Fruit fly (Drosophila melanogaster) whole organism, embryonic: ENCODE measurements around the gene RpL6.
A peak's percentile ranks its signal among the peaks of the same experiment; 100 is the strongest.

ENCODE experiments used
- B-H1 ChIP-seq: fragments of 200-800 bp; sonication (Bioruptor generic); IDR thresholded peaks from 3 replicates; pipeline ENCODE4 v1.3.6; 2022; ENCODE audit warnings: missing biosample characterization, missing genetic modification characterization
- CG11398 ChIP-seq: fragments of 200-800 bp; sonication (Bioruptor generic); optimal IDR thresholded peaks from 2 replicates; lab custom pipeline; 2016; ENCODE audit warnings: missing biosample characterization, missing genetic modification characterization
- CG12299 ChIP-seq: fragments of 200-800 bp; sonication (Bioruptor generic); optimal IDR thresholded peaks from 2 replicates; lab custom pipeline; 2018; ENCODE audit warnings: missing biosample characterization, mild to moderate bottlenecking, missing genetic modification characterization
- CG13123 ChIP-seq: fragments of 200-800 bp; sonication (Bioruptor generic); optimal IDR thresholded peaks from 2 replicates; lab custom pipeline; 2016; ENCODE audit warnings: missing biosample characterization, missing genetic modification characterization
- CG13424 ChIP-seq: fragments of 200-800 bp; sonication (Bioruptor generic); optimal IDR thresholded peaks from 2 replicates; lab custom pipeline; 2019; ENCODE audit warnings: missing biosample characterization, mild to moderate bottlenecking, missing genetic modification characterization, moderate library complexity
- CG16779 ChIP-seq: fragments of 200-800 bp; sonication (Bioruptor generic); IDR thresholded peaks from 2 replicates; pipeline ENCODE4 v1.3.6; 2022; ENCODE audit warnings: missing biosample characterization, missing genetic modification characterization
- CG16863 ChIP-seq: fragments of 200-800 bp; sonication (Bioruptor generic); optimal IDR thresholded peaks from 3 replicates; lab custom pipeline; 2016; ENCODE audit warnings: missing biosample characterization, missing genetic modification characterization
- CG17186 ChIP-seq: fragments of 200-800 bp; sonication (Bioruptor generic); optimal IDR thresholded peaks from 3 replicates; lab custom pipeline; 2017; ENCODE audit warnings: missing biosample characterization, missing genetic modification reagents, missing genetic modification characterization
- CG17328 ChIP-seq: fragments of 200-800 bp; sonication (Bioruptor generic); IDR thresholded peaks from 2 replicates; pipeline ENCODE4 v1.3.6; 2022; ENCODE audit warnings: missing biosample characterization, missing genetic modification characterization
- CG1832 ChIP-seq: fragments of 200-800 bp; sonication (Bioruptor generic); optimal IDR thresholded peaks from 2 replicates; lab custom pipeline; 2017; ENCODE audit warnings: missing biosample characterization, mild to moderate bottlenecking, missing genetic modification characterization, inconsistent platforms
- CG18764 ChIP-seq: fragments of 200-800 bp; sonication (Bioruptor generic); optimal IDR thresholded peaks from 3 replicates; lab custom pipeline; 2016; ENCODE audit warnings: missing biosample characterization, missing genetic modification characterization
- CG2120 ChIP-seq: fragments of 200-800 bp; sonication (Bioruptor generic); optimal IDR thresholded peaks from 3 replicates; lab custom pipeline; 2016; ENCODE audit warnings: missing biosample characterization, missing genetic modification characterization
- CG31388 ChIP-seq: fragments of 200-800 bp; sonication (Bioruptor generic); optimal IDR thresholded peaks from 2 replicates; lab custom pipeline; 2016; ENCODE audit warnings: missing biosample characterization, missing genetic modification characterization
- CG33557 ChIP-seq: fragments of 200-800 bp; sonication (Bioruptor generic); optimal IDR thresholded peaks from 2 replicates; lab custom pipeline; 2019; ENCODE audit warnings: missing biosample characterization, mild to moderate bottlenecking, missing genetic modification characterization, moderate library complexity
- CG4328 ChIP-seq: fragments of 200-800 bp; sonication (Bioruptor generic); optimal IDR thresholded peaks from 3 replicates; lab custom pipeline; 2017; ENCODE audit warnings: missing biosample characterization, missing genetic modification reagents, missing genetic modification characterization
- CG6765 ChIP-seq: fragments of 200-800 bp; sonication (Bioruptor generic); optimal IDR thresholded peaks from 3 replicates; lab custom pipeline; 2017; ENCODE audit warnings: missing biosample characterization, mild to moderate bottlenecking, missing genetic modification characterization
- CG7745 ChIP-seq: fragments of 200-800 bp; sonication (Bioruptor generic); optimal IDR thresholded peaks from 2 replicates; lab custom pipeline; 2018; ENCODE audit warnings: missing biosample characterization, mild to moderate bottlenecking, missing genetic modification characterization, moderate library complexity
- CG8359 ChIP-seq: fragments of 200-800 bp; sonication (Bioruptor generic); optimal IDR thresholded peaks from 2 replicates; lab custom pipeline; 2017; ENCODE audit warnings: missing biosample characterization, mild to moderate bottlenecking, missing genetic modification characterization, borderline replicate concordance
- CG8944 ChIP-seq: fragments of 200-800 bp; sonication (Bioruptor generic); optimal IDR thresholded peaks from 3 replicates; lab custom pipeline; 2016; ENCODE audit warnings: missing biosample characterization, missing genetic modification characterization
- D19B ChIP-seq: fragments of 200-800 bp; sonication (Bioruptor generic); optimal IDR thresholded peaks from 2 replicates; lab custom pipeline; 2017; ENCODE audit warnings: missing biosample characterization, mild to moderate bottlenecking, missing genetic modification characterization
- Doc3 ChIP-seq: fragments of 200-800 bp; sonication (Bioruptor generic); IDR thresholded peaks from 3 replicates; pipeline ENCODE4 v1.3.6; 2022; ENCODE audit warnings: missing biosample characterization, missing genetic modification characterization; ENCODE audit not compliant: partially characterized antibody
- Dref ChIP-seq: fragments of 200-800 bp; sonication (Bioruptor generic); IDR thresholded peaks from 2 replicates; pipeline ENCODE4 v1.3.6; 2022; ENCODE audit warnings: missing biosample characterization, missing genetic modification characterization
- E2f2 ChIP-seq: fragments of 200-800 bp; sonication (Bioruptor generic); IDR thresholded peaks from 2 replicates; pipeline ENCODE4 v1.3.6; 2022; ENCODE audit warnings: missing biosample characterization, missing genetic modification characterization
- Gug ChIP-seq: fragments of 200-800 bp; sonication (Bioruptor generic); IDR thresholded peaks from 4 replicates; pipeline ENCODE4 v1.3.6; 2022; ENCODE audit warnings: missing biosample characterization, missing genetic modification characterization
- H15 ChIP-seq: fragments of 200-800 bp; sonication (Bioruptor generic); IDR thresholded peaks from 3 replicates; pipeline ENCODE4 v1.3.6; 2022; ENCODE audit warnings: missing biosample characterization, missing genetic modification characterization
- Hr39 ChIP-seq: fragments of >200 bp; optimal IDR thresholded peaks from 2 replicates; lab custom pipeline; 2017
- Hsf ChIP-seq: fragments of 200-800 bp; sonication (Bioruptor generic); optimal IDR thresholded peaks from 3 replicates; lab custom pipeline; 2016; ENCODE audit warnings: missing biosample characterization, missing genetic modification characterization
- Med ChIP-seq: fragments of 200-800 bp; sonication (Bioruptor generic); peaks from one replicate; lab custom pipeline; 2016; ENCODE audit warnings: missing biosample characterization, missing genetic modification characterization, mild to moderate bottlenecking, inconsistent platforms, moderate library complexity
- Mes4 ChIP-seq: fragments of 200-800 bp; sonication (Bioruptor generic); optimal IDR thresholded peaks from 2 replicates; lab custom pipeline; 2016; ENCODE audit warnings: missing biosample characterization, missing genetic modification characterization
- Poxn ChIP-seq: fragments of 200-800 bp; sonication (Bioruptor generic); IDR thresholded peaks from 2 replicates; pipeline ENCODE4 v1.3.6; 2022; ENCODE audit warnings: missing biosample characterization, missing genetic modification characterization
- Scr ChIP-seq: fragments of 200-800 bp; sonication (Bioruptor generic); IDR thresholded peaks from 2 replicates; pipeline ENCODE4 v1.3.6; 2022; ENCODE audit warnings: missing biosample characterization, missing genetic modification characterization; ENCODE audit not compliant: partially characterized antibody
- Sin3A ChIP-seq: fragments of >200 bp; optimal IDR thresholded peaks from 2 replicates; lab custom pipeline; 2018
- Stat92E ChIP-seq, 3 experiments: fragments of >200 bp in 2 of 3; fragments of 200-800 bp in 1 of 3; sonication (Bioruptor generic) in 1 of 3; optimal IDR thresholded peaks; 2 replicates each; lab custom pipeline; 2017 to 2019; ENCODE audit warnings: missing biosample characterization in 3 of 3, missing genetic modification characterization in 3 of 3, mild to moderate bottlenecking in 1 of 3, moderate library complexity in 1 of 3
- ab ChIP-seq: fragments of 200-800 bp; sonication (Bioruptor generic); optimal IDR thresholded peaks from 2 replicates; lab custom pipeline; 2016; ENCODE audit warnings: missing biosample characterization, missing genetic modification characterization
- chn ChIP-seq: fragments of 200-800 bp; sonication (Bioruptor generic); optimal IDR thresholded peaks from 2 replicates; lab custom pipeline; 2016; ENCODE audit warnings: missing biosample characterization, missing genetic modification characterization
- dan ChIP-seq: fragments of 200-800 bp; sonication (Bioruptor generic); IDR thresholded peaks from 2 replicates; pipeline ENCODE4 v1.3.6; 2022; ENCODE audit warnings: missing biosample characterization, missing genetic modification characterization
- dpn ChIP-seq, 2 experiments: fragments of 200-800 bp; sonication (Bioruptor generic); optimal IDR thresholded peaks; 3 replicates each; lab custom pipeline; 2016; ENCODE audit warnings: missing biosample characterization in 2 of 2, missing genetic modification characterization in 2 of 2
- emc ChIP-seq: fragments of 200-800 bp; sonication (Bioruptor generic); optimal IDR thresholded peaks from 2 replicates; lab custom pipeline; 2016; ENCODE audit warnings: missing biosample characterization, missing genetic modification characterization
- ems ChIP-seq: fragments of 200-800 bp; sonication (Bioruptor generic); optimal IDR thresholded peaks from 3 replicates; lab custom pipeline; 2016; ENCODE audit warnings: missing biosample characterization, missing genetic modification characterization
- ftz-f1 ChIP-seq: fragments of 200-800 bp; sonication (Bioruptor generic); optimal IDR thresholded peaks from 2 replicates; lab custom pipeline; 2016; ENCODE audit warnings: missing biosample characterization, missing genetic modification characterization
- gsb ChIP-seq: fragments of 200-800 bp; sonication (Bioruptor generic); IDR thresholded peaks from 2 replicates; pipeline ENCODE4 v1.3.6; 2022; ENCODE audit warnings: missing biosample characterization, missing genetic modification characterization
- ind ChIP-seq: fragments of 200-800 bp; sonication (Bioruptor generic); optimal IDR thresholded peaks from 3 replicates; lab custom pipeline; 2016; ENCODE audit warnings: missing biosample characterization, missing genetic modification characterization
- luna ChIP-seq: fragments of 200-800 bp; sonication (Bioruptor generic); optimal IDR thresholded peaks from 2 replicates; lab custom pipeline; 2016; ENCODE audit warnings: missing biosample characterization, missing genetic modification characterization
- nmo ChIP-seq: fragments of 200-800 bp; sonication (Bioruptor generic); optimal IDR thresholded peaks from 2 replicates; lab custom pipeline; 2018; ENCODE audit warnings: missing biosample characterization, mild to moderate bottlenecking, missing genetic modification characterization, moderate library complexity
- odd ChIP-seq: fragments of 200-800 bp; sonication (Bioruptor generic); optimal IDR thresholded peaks from 2 replicates; lab custom pipeline; 2017; ENCODE audit warnings: missing biosample characterization, mild to moderate bottlenecking, missing genetic modification characterization
- onecut ChIP-seq: fragments of 200-800 bp; sonication (Bioruptor generic); IDR thresholded peaks from 2 replicates; pipeline ENCODE4 v1.3.6; 2022; ENCODE audit warnings: missing biosample characterization, missing genetic modification characterization
- pnt ChIP-seq: fragments of 200-800 bp; sonication (Bioruptor generic); optimal IDR thresholded peaks from 3 replicates; lab custom pipeline; 2016; ENCODE audit warnings: missing biosample characterization, missing genetic modification characterization
- salm ChIP-seq: fragments of 200-800 bp; sonication (Bioruptor generic); optimal IDR thresholded peaks from 2 replicates; lab custom pipeline; 2018; ENCODE audit warnings: missing biosample characterization, mild to moderate bottlenecking, missing genetic modification characterization
- slbo ChIP-seq: fragments of 200-800 bp; sonication (Bioruptor generic); IDR thresholded peaks from 2 replicates; pipeline ENCODE4 v1.3.6; 2022; ENCODE audit warnings: missing biosample characterization, missing genetic modification characterization
- sr ChIP-seq: fragments of 200-800 bp; sonication (Bioruptor generic); IDR thresholded peaks from 3 replicates; pipeline ENCODE4 v1.3.6; 2022; ENCODE audit warnings: missing biosample characterization, missing genetic modification characterization
- sug ChIP-seq: fragments of 200-800 bp; optimal IDR thresholded peaks from 2 replicates; lab custom pipeline; 2019; ENCODE audit warnings: missing biosample characterization, mild to moderate bottlenecking, missing genetic modification characterization, moderate library complexity
- tio ChIP-seq: fragments of 200-800 bp; sonication (Bioruptor generic); optimal IDR thresholded peaks from 2 replicates; lab custom pipeline; 2017; ENCODE audit warnings: missing biosample characterization, missing genetic modification characterization, inconsistent platforms
- trem ChIP-seq: fragments of 200-800 bp; optimal IDR thresholded peaks from 3 replicates; lab custom pipeline; 2019; ENCODE audit warnings: missing biosample characterization, mild to moderate bottlenecking, missing genetic modification characterization, moderate library complexity

RpL6 gene

DNA sequence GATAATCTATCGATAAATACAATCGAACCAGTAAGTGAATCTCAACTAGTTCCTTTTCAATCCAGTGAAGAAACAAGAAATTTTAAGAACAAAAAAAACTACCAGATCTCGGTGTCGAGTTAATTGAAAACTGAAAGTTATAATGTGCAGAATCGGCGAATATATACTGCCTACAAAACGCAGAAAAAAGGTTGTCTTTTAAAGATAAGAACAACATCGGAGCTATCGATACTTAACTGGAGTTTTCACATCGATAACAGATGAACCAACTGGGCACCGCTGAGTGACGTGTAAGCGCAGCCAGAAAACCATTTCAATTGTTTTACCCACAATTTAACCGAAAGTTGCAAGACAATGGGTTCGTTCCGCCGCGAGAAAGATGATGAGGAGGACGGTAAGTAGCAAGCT lies 24.1 kb downstream of the RpL6 start, which contains the start of gene gammaCOP (continued):
- TF ChIP-seq dpn (GFP tag; optimal IDR thresholded peaks at IDR 0.05; lab: Kevin White, UChicago) = peak in 1 of 2 experiments; percentile 9
- no peak for TF ChIP-seq gsb (GFP tag; lab: Robert Waterston, UW)
- no peak for TF ChIP-seq Mes4 (GFP tag; lab: Kevin White, UChicago)
- TF ChIP-seq CG16779 (GFP tag; lab: Robert Waterston, UW) = no peak
- TF ChIP-seq B-H1 (GFP tag; lab: Robert Waterston, UW) = no peak
- TF ChIP-seq CG2120 (GFP tag; lab: Kevin White, UChicago) = no peak
- TF ChIP-seq CG7745 (tag; lab: Kevin White, UChicago) = no peak
- TF ChIP-seq D19B (GFP tag; lab: Kevin White, UChicago) = no peak
- TF ChIP-seq H15 (GFP tag; lab: Robert Waterston, UW) = no peak
- no peak for TF ChIP-seq Hr39
- TF ChIP-seq sr (GFP tag; lab: Robert Waterston, UW) = no peak
- TF ChIP-seq CG12299 (tag; lab: Kevin White, UChicago) = no peak
- no peak for TF ChIP-seq Stat92E (GFP tag; optimal IDR thresholded peaks at IDR 0.05; lab: Kevin White, UChicago)
- TF ChIP-seq tio (GFP tag; lab: Kevin White, UChicago) = no peak
- peak; percentile 53 for TF ChIP-seq nmo (GFP tag; lab: Kevin White, UChicago)
- no peak for TF ChIP-seq Hsf (GFP tag; lab: Kevin White, UChicago)
- no peak for TF ChIP-seq Gug
- no peak for TF ChIP-seq CG4328
- TF ChIP-seq Dref = peak; percentile 78; the same call in 1 of the 2 replicates
- peak; percentile 91 for TF ChIP-seq E2f2
- TF ChIP-seq slbo (GFP tag; lab: Robert Waterston, UW) = no peak
- TF ChIP-seq CG13123 (GFP tag; lab: Kevin White, UChicago) = no peak
- TF ChIP-seq dan = no peak
- no peak for TF ChIP-seq ind (GFP tag; lab: Kevin White, UChicago)
- no peak for TF ChIP-seq emc (GFP tag; lab: Kevin White, UChicago)
- no peak for TF ChIP-seq CG8359 (GFP tag; lab: Kevin White, UChicago)
- TF ChIP-seq CG6765 (GFP tag; lab: Kevin White, UChicago) = no peak
- no peak for TF ChIP-seq onecut
- TF ChIP-seq odd (GFP tag; lab: Kevin White, UChicago) = no peak
- no peak for TF ChIP-seq CG17328 (GFP tag; lab: Robert Waterston, UW)
- no peak for TF ChIP-seq CG16863
- TF ChIP-seq CG17186 (GFP tag; lab: Kevin White, UChicago) = no peak
- no peak for TF ChIP-seq sug (tag; lab: Kevin White, UChicago)
- peak; percentile 94 for TF ChIP-seq Scr (GFP tag; lab: Robert Waterston, UW)
- no peak for TF ChIP-seq ab
- no peak for TF ChIP-seq CG11398 (GFP tag; lab: Kevin White, UChicago)
- no peak for TF ChIP-seq CG31388 (GFP tag; lab: Kevin White, UChicago)
- TF ChIP-seq trem (tag; lab: Kevin White, UChicago) = peak; percentile 71
- no peak for TF ChIP-seq ftz-f1
- no peak for TF ChIP-seq CG1832 (GFP tag; lab: Kevin White, UChicago)
- peak; percentile 92 for TF ChIP-seq Doc3
- TF ChIP-seq luna (GFP tag; lab: Kevin White, UChicago) = no peak
- TF ChIP-seq Poxn = no peak
- peak; percentile 79 for TF ChIP-seq Med (GFP tag; lab: Kevin White, UChicago)
- no peak for TF ChIP-seq chn (GFP tag; lab: Kevin White, UChicago)
- TF ChIP-seq Sin3A (lab: Kevin White, UChicago) = peak; percentile 37
- no peak for TF ChIP-seq CG33557
- TF ChIP-seq CG13424 = no peak
- TF ChIP-seq salm (tag; lab: Kevin White, UChicago) = no peak
- TF ChIP-seq CG8944 (GFP tag; lab: Kevin White, UChicago) = no peak
- peak; percentile 15 for TF ChIP-seq ems (GFP tag; lab: Kevin White, UChicago)
- no peak for TF ChIP-seq pnt (GFP tag; lab: Kevin White, UChicago)
- TF ChIP-seq CG18764 (GFP tag; lab: Kevin White, UChicago) = no peak
